Worm (Caenorhabditis elegans) whole organism, mixed stage, embryonic: ENCODE results near the gene C07E3.10.

Experiments used
- M03D4.4 ChIP-seq: sonication (generic microtip); optimal IDR thresholded peaks from 2 replicates; lab custom pipeline; 2017; ENCODE audit warnings: mild to moderate bottlenecking, missing genetic modification characterization, missing compliant biosample characterization
- bed-3 ChIP-seq: fragments of 200-800 bp; sonication (Bioruptor generic); optimal IDR thresholded peaks from 3 replicates; lab custom pipeline; 2018; ENCODE audit warnings: mild to moderate bottlenecking, missing genetic modification characterization, moderate library complexity, missing compliant biosample characterization
- blmp-1 ChIP-seq: fragments of 150-350 bp; optimal IDR thresholded peaks from 2 replicates; lab custom pipeline; 2014; ENCODE audit warnings: missing biosample characterization, missing genetic modification characterization
- ceh-39 ChIP-seq: fragments of 150-350 bp; optimal IDR thresholded peaks from 2 replicates; lab custom pipeline; 2014; ENCODE audit warnings: missing biosample characterization, missing genetic modification characterization
- ces-1 ChIP-seq: fragments of 150-350 bp; optimal IDR thresholded peaks from 2 replicates; lab custom pipeline; 2014; ENCODE audit warnings: missing biosample characterization, missing genetic modification reagents, missing genetic modification characterization
- cnd-1 ChIP-seq: fragments of 200-800 bp; sonication (Bioruptor generic); optimal IDR thresholded peaks from 2 replicates; lab custom pipeline; 2018; ENCODE audit warnings: mild to moderate bottlenecking, missing genetic modification characterization, missing compliant biosample characterization
- elt-1 ChIP-seq: sonication (generic microtip); optimal IDR thresholded peaks from 2 replicates; lab custom pipeline; 2017; ENCODE audit warnings: missing genetic modification characterization, mild to moderate bottlenecking, missing compliant biosample characterization, antibody characterized with exemption, moderate library complexity, borderline replicate concordance; ENCODE audit not compliant: insufficient read depth
- elt-3 ChIP-seq: fragments of 150-350 bp; optimal IDR thresholded peaks from 2 replicates; lab custom pipeline; 2014; ENCODE audit warnings: missing biosample characterization, missing genetic modification characterization
- ham-2 ChIP-seq: fragments of 200-800 bp; sonication (Bioruptor generic); optimal IDR thresholded peaks from 2 replicates; lab custom pipeline; 2018; ENCODE audit warnings: mild to moderate bottlenecking, missing genetic modification characterization, missing compliant biosample characterization
- hlh-1 ChIP-seq: fragments of 150-350 bp; optimal IDR thresholded peaks from 2 replicates; lab custom pipeline; 2014; ENCODE audit warnings: missing biosample characterization, missing genetic modification reagents, missing genetic modification characterization
- lin-13 ChIP-seq: fragments of 150-350 bp; optimal IDR thresholded peaks from 2 replicates; lab custom pipeline; 2014; ENCODE audit warnings: missing biosample characterization, missing genetic modification characterization
- lin-32 ChIP-seq: fragments of 200-800 bp; sonication (Bioruptor generic); optimal IDR thresholded peaks from 2 replicates; lab custom pipeline; 2018; ENCODE audit warnings: mild to moderate bottlenecking, missing genetic modification characterization, missing compliant biosample characterization
- lsy-2 ChIP-seq: fragments of 150-350 bp; optimal IDR thresholded peaks from 2 replicates; lab custom pipeline; 2014; ENCODE audit warnings: missing biosample characterization, missing genetic modification characterization
- mep-1 ChIP-seq: fragments of 150-350 bp; optimal IDR thresholded peaks from 2 replicates; lab custom pipeline; 2017; ENCODE audit warnings: missing biosample characterization, missing genetic modification reagents, missing genetic modification characterization, inconsistent platforms
- mls-2 ChIP-seq: sonication (generic microtip); optimal IDR thresholded peaks from 2 replicates; lab custom pipeline; 2016; ENCODE audit warnings: mild to moderate bottlenecking, missing genetic modification characterization, moderate library complexity, missing compliant biosample characterization
- nhr-2 ChIP-seq: fragments of 150-350 bp; optimal IDR thresholded peaks from 2 replicates; lab custom pipeline; 2014; ENCODE audit warnings: missing biosample characterization, missing genetic modification characterization
- nhr-237 ChIP-seq: fragments of 150-350 bp; optimal IDR thresholded peaks from 2 replicates; lab custom pipeline; 2014; ENCODE audit warnings: missing biosample characterization, missing genetic modification characterization
- nhr-28 ChIP-seq: fragments of 150-350 bp; optimal IDR thresholded peaks from 2 replicates; lab custom pipeline; 2014; ENCODE audit warnings: missing biosample characterization, missing genetic modification characterization
- pha-4 ChIP-seq: fragments of 150-350 bp; optimal IDR thresholded peaks from 2 replicates; lab custom pipeline; 2018; ENCODE audit warnings: missing biosample characterization, missing genetic modification reagents, missing genetic modification characterization
- sem-2 ChIP-seq: fragments of 200-800 bp; sonication (Bioruptor generic); optimal IDR thresholded peaks from 2 replicates; lab custom pipeline; 2018; ENCODE audit warnings: mild to moderate bottlenecking, missing genetic modification characterization, missing compliant biosample characterization
- tbx-8 ChIP-seq: fragments of 200-800 bp; sonication (Bioruptor generic); optimal IDR thresholded peaks from 2 replicates; lab custom pipeline; 2018; ENCODE audit warnings: mild to moderate bottlenecking, missing genetic modification characterization, moderate library complexity, missing compliant biosample characterization
- unc-120 ChIP-seq: sonication (generic microtip); optimal IDR thresholded peaks from 2 replicates; lab custom pipeline; 2017; ENCODE audit warnings: missing genetic modification characterization, missing compliant biosample characterization; ENCODE audit not compliant: poor library complexity, severe bottlenecking
- unc-62 ChIP-seq: fragments of 150-350 bp; optimal IDR thresholded peaks from 2 replicates; lab custom pipeline; 2014; ENCODE audit warnings: missing biosample characterization, missing genetic modification reagents, missing genetic modification characterization
- zip-8 ChIP-seq: fragments of 150-350 bp; optimal IDR thresholded peaks from 2 replicates; lab custom pipeline; 2014; ENCODE audit warnings: missing biosample characterization, missing genetic modification characterization

The C07E3.10 gene

ce11 chrII:10395303-10395757 is 49.2 kb downstream of the C07E3.10 start, which contains the start of gene T09F3.4:
Gene T09F3.4 (plus strand): TSS chrII:10395707.
- TF ChIP-seq M03D4.4 (no peak), tbx-8 (no peak), mep-1 (tag; lab: Kevin White, UChicago) (no peak), nhr-2 (no peak), cnd-1 (tag; lab: Kevin White, UChicago) (no peak), nhr-237 (tag; lab: Kevin White, UChicago) (no peak), unc-62 (GFP tag; lab: Kevin White, UChicago) (no peak), zip-8 (no peak), nhr-28 (tag; lab: Kevin White, UChicago) (peak; percentile 7), unc-120 (tag; lab: Kevin White, UChicago) (peak; percentile 45), ceh-39 (no peak), blmp-1 (tag; lab: Kevin White, UChicago) (no peak), ham-2 (GFP tag; lab: Kevin White, UChicago) (no peak), pha-4 (tag; lab: Kevin White, UChicago) (no peak), lsy-2 (tag; lab: Kevin White, UChicago) (peak; percentile 11), sem-2 (GFP tag; lab: Kevin White, UChicago) (no peak)

DNA sequence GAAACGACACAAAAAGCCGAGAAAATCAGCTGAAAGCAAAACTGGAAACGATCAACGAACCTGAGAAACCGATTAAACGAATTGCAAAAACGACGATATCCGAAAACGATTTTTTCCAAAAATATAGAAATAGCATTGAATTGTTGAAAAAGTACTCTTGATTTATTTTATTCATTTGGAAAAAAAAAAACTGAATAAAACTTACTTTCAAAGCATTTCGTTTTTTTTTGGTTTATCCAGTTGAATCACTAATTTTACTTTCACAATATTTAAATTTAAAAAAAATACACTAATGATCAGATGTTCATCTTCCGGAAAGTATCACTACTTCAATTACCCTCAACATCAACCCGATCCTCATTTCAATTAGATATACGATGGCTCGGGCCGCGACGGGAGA is 50.4 kb downstream of the C07E3.10 start, which contains the start of gene T09F3.5:
T09F3.5 (plus strand) TSS at position 301 of the 400 bp plus-strand sequence.
- TF ChIP-seq nhr-237 (tag; lab: Kevin White, UChicago) = no peak
- no peak for TF ChIP-seq elt-3
- TF ChIP-seq lin-32 (GFP tag; lab: Kevin White, UChicago) = no peak
- TF ChIP-seq hlh-1 (tag; lab: Kevin White, UChicago) = no peak
- TF ChIP-seq cnd-1 (tag; lab: Kevin White, UChicago) = no peak
- TF ChIP-seq ces-1 (GFP tag; lab: Kevin White, UChicago) = no peak
- no peak for TF ChIP-seq elt-1 (tag; lab: Kevin White, UChicago)
- no peak for TF ChIP-seq unc-120 (tag; lab: Kevin White, UChicago)
- no peak for TF ChIP-seq nhr-2
- TF ChIP-seq lin-13 (tag; lab: Kevin White, UChicago) = no peak
- TF ChIP-seq sem-2 (GFP tag; lab: Kevin White, UChicago) = no peak
- no peak for TF ChIP-seq bed-3 (GFP tag; lab: Kevin White, UChicago)
- no peak for TF ChIP-seq mls-2 (tag; lab: Kevin White, UChicago)
- TF ChIP-seq unc-62 (GFP tag; lab: Kevin White, UChicago) = no peak
- TF ChIP-seq, all 35 proteins: peak for 0
